Fruit fly (Drosophila melanogaster) S2 (cell line): ENCODE data around the gene Vps2.

Source experiments
- CG8478 ChIP-seq: fragments of >200 bp; optimal IDR thresholded peaks from 2 replicates; lab custom pipeline; 2018
- CTCF ChIP-seq, 2 experiments: fragments of >200 bp; optimal IDR thresholded peaks; 2 replicates each; lab custom pipeline; 2018

DNA sequence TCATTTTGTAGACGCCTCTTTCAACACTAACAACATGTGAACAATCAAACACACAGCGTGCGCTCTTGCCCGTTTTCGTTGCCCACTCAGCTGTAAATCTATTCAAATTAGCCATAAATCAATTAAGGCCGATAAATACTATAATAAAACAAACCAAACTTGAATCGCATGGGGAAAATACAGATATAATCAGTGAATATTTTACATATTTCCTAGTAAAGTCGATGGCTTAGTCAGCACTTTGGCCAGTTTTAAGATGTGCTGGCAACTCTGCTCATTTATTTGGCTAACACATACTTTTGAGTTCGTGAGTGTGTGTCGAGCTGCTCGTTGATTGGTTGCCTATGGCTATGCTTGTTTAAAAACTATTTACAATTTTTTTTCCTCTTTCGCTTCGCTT, 46.6 kb downstream of the Vps2 start:
- TF ChIP-seq CG8478 (lab: Kevin White, UChicago) (no peak), CTCF (optimal IDR thresholded peaks at IDR 0.05; lab: Kevin White, UChicago) (no peak)
